Fruit fly (Drosophila melanogaster) whole organism, embryonic: ENCODE data around the gene CG10845.
A peak's percentile ranks its signal among the peaks of the same experiment; 100 is the strongest.

Experiments used
- Ada2b ChIP-seq: fragments of 200-800 bp; sonication (Bioruptor generic); IDR thresholded peaks from 2 replicates; pipeline ENCODE4 v1.3.6; 2022; ENCODE audit warnings: missing biosample characterization, missing genetic modification characterization
- Atf6 ChIP-seq: fragments of 200-800 bp; sonication (Bioruptor generic); IDR thresholded peaks from 2 replicates; pipeline ENCODE4 v1.3.6; 2022; ENCODE audit warnings: missing biosample characterization, missing genetic modification characterization
- CG10147 ChIP-seq: fragments of 200-800 bp; sonication (Bioruptor generic); optimal IDR thresholded peaks from 2 replicates; lab custom pipeline; 2019; ENCODE audit warnings: missing biosample characterization, mild to moderate bottlenecking, missing genetic modification characterization, moderate library complexity
- CG11456 ChIP-seq: fragments of 200-800 bp; sonication (Bioruptor generic); IDR thresholded peaks from 3 replicates; pipeline ENCODE4 v1.3.6; 2022; ENCODE audit warnings: missing biosample characterization, missing genetic modification characterization
- CG11696 ChIP-seq: fragments of 200-800 bp; sonication (Bioruptor generic); IDR thresholded peaks from 2 replicates; pipeline ENCODE4 v1.3.6; 2022; ENCODE audit warnings: missing biosample characterization, missing genetic modification characterization
- CG14710 ChIP-seq: fragments of 200-800 bp; sonication (Bioruptor generic); optimal IDR thresholded peaks from 3 replicates; lab custom pipeline; 2019; ENCODE audit warnings: missing biosample characterization, mild to moderate bottlenecking, missing genetic modification characterization, moderate library complexity
- CG14965 ChIP-seq: fragments of 200-800 bp; sonication (Bioruptor generic); optimal IDR thresholded peaks from 2 replicates; lab custom pipeline; 2016; ENCODE audit warnings: missing biosample characterization, missing genetic modification characterization, borderline replicate concordance
- CG15479 ChIP-seq: fragments of 200-800 bp; sonication (Bioruptor generic); optimal IDR thresholded peaks from 3 replicates; lab custom pipeline; 2019; ENCODE audit warnings: missing biosample characterization, mild to moderate bottlenecking, missing genetic modification characterization, moderate library complexity
- CG15696 ChIP-seq: fragments of 200-800 bp; sonication (Bioruptor generic); optimal IDR thresholded peaks from 2 replicates; lab custom pipeline; 2019; ENCODE audit warnings: missing biosample characterization, mild to moderate bottlenecking, missing genetic modification characterization, moderate library complexity
- CG17385 ChIP-seq: fragments of 200-800 bp; sonication (Bioruptor generic); optimal IDR thresholded peaks from 3 replicates; lab custom pipeline; 2018; ENCODE audit warnings: missing biosample characterization, mild to moderate bottlenecking, missing genetic modification characterization
- CG1792 ChIP-seq: fragments of 200-800 bp; sonication (Bioruptor generic); optimal IDR thresholded peaks from 2 replicates; lab custom pipeline; 2016; ENCODE audit warnings: missing biosample characterization, missing genetic modification characterization
- CG32532 ChIP-seq: fragments of 200-800 bp; sonication (Bioruptor generic); IDR thresholded peaks from 2 replicates; pipeline ENCODE4 v1.3.6; 2022; ENCODE audit warnings: missing biosample characterization, missing genetic modification characterization
- CG34376 ChIP-seq: fragments of 200-800 bp; sonication (Bioruptor generic); optimal IDR thresholded peaks from 2 replicates; lab custom pipeline; 2018; ENCODE audit warnings: missing biosample characterization, mild to moderate bottlenecking, missing genetic modification characterization
- CG3847 ChIP-seq: fragments of 200-800 bp; sonication (Bioruptor generic); IDR thresholded peaks from 2 replicates; pipeline ENCODE4 v1.3.6; 2022; ENCODE audit warnings: missing biosample characterization, missing genetic modification characterization
- CG4328 ChIP-seq: fragments of 200-800 bp; sonication (Bioruptor generic); optimal IDR thresholded peaks from 3 replicates; lab custom pipeline; 2017; ENCODE audit warnings: missing biosample characterization, missing genetic modification reagents, missing genetic modification characterization
- CG4617 ChIP-seq: fragments of 200-800 bp; sonication (Bioruptor generic); optimal IDR thresholded peaks from 3 replicates; lab custom pipeline; 2016; ENCODE audit warnings: missing biosample characterization, missing genetic modification characterization, borderline replicate concordance
- CG4707 ChIP-seq: fragments of 200-800 bp; sonication (Bioruptor generic); optimal IDR thresholded peaks from 2 replicates; lab custom pipeline; 2018; ENCODE audit warnings: missing biosample characterization, mild to moderate bottlenecking, missing genetic modification characterization, moderate library complexity
- CG5245 ChIP-seq: fragments of 200-800 bp; sonication (Bioruptor generic); optimal IDR thresholded peaks from 3 replicates; lab custom pipeline; 2016; ENCODE audit warnings: missing biosample characterization, missing genetic modification characterization
- CG6689 ChIP-seq: fragments of 200-800 bp; sonication (Bioruptor generic); IDR thresholded peaks from 2 replicates; pipeline ENCODE4 v1.3.6; 2022; ENCODE audit warnings: missing biosample characterization, missing genetic modification characterization
- CG7928 ChIP-seq: fragments of 200-800 bp; sonication (Bioruptor generic); optimal IDR thresholded peaks from 2 replicates; lab custom pipeline; 2017; ENCODE audit warnings: missing biosample characterization, mild to moderate bottlenecking, missing genetic modification characterization
- CG7963 ChIP-seq: fragments of 200-800 bp; sonication (Bioruptor generic); IDR thresholded peaks from 3 replicates; pipeline ENCODE4 v1.3.6; 2022; ENCODE audit warnings: missing biosample characterization, missing genetic modification characterization; ENCODE audit not compliant: partially characterized antibody
- CG8478 ChIP-seq: fragments of >200 bp; optimal IDR thresholded peaks from 2 replicates; lab custom pipeline; 2018
- Deaf1 ChIP-seq: fragments of 200-800 bp; optimal IDR thresholded peaks from 3 replicates; lab custom pipeline; 2019; ENCODE audit warnings: missing biosample characterization, mild to moderate bottlenecking, missing genetic modification characterization, moderate library complexity
- Dll ChIP-seq: fragments of 200-800 bp; sonication (Bioruptor generic); IDR thresholded peaks from 4 replicates; pipeline ENCODE4 v1.3.6; 2022; ENCODE audit warnings: missing biosample characterization, missing genetic modification characterization; ENCODE audit not compliant: partially characterized antibody
- Hr39 ChIP-seq: fragments of >200 bp; optimal IDR thresholded peaks from 2 replicates; lab custom pipeline; 2017
- Hsf ChIP-seq: fragments of 200-800 bp; sonication (Bioruptor generic); optimal IDR thresholded peaks from 3 replicates; lab custom pipeline; 2016; ENCODE audit warnings: missing biosample characterization, missing genetic modification characterization
- NK7.1 ChIP-seq: fragments of 200-800 bp; sonication (Bioruptor generic); optimal IDR thresholded peaks from 3 replicates; lab custom pipeline; 2016; ENCODE audit warnings: missing biosample characterization, missing genetic modification characterization
- Nf-YA ChIP-seq: fragments of 200-800 bp; sonication (Bioruptor generic); IDR thresholded peaks from 2 replicates; pipeline ENCODE4 v1.3.6; 2022; ENCODE audit warnings: missing biosample characterization, missing genetic modification characterization
- Oaz ChIP-seq: fragments of 200-800 bp; sonication (Bioruptor generic); IDR thresholded peaks from 2 replicates; pipeline ENCODE4 v1.3.6; 2022; ENCODE audit warnings: missing biosample characterization, missing genetic modification characterization
- bcd ChIP-seq: fragments of 200-800 bp; sonication (Bioruptor generic); optimal IDR thresholded peaks from 2 replicates; lab custom pipeline; 2017; ENCODE audit warnings: missing biosample characterization, mild to moderate bottlenecking, missing genetic modification characterization
- chinmo ChIP-seq: fragments of 200-800 bp; sonication (Bioruptor generic); IDR thresholded peaks from 4 replicates; pipeline ENCODE4 v1.3.6; 2022; ENCODE audit warnings: missing biosample characterization, missing genetic modification characterization; ENCODE audit not compliant: partially characterized antibody
- crp ChIP-seq, 2 experiments: fragments of 200-800 bp; sonication (Bioruptor generic); optimal IDR thresholded peaks; 2 replicates in 1 of 2; 3 replicates in 1 of 2; lab custom pipeline; 2017; ENCODE audit warnings: missing biosample characterization in 2 of 2, missing genetic modification characterization in 2 of 2, mild to moderate bottlenecking in 1 of 2, moderate library complexity in 1 of 2
- dm ChIP-seq: fragments of 200-800 bp; sonication (Bioruptor generic); optimal IDR thresholded peaks from 3 replicates; lab custom pipeline; 2016; ENCODE audit warnings: missing biosample characterization, missing genetic modification characterization
- dmrt99B ChIP-seq: fragments of 200-800 bp; sonication (Bioruptor generic); optimal IDR thresholded peaks from 2 replicates; lab custom pipeline; 2018; ENCODE audit warnings: missing biosample characterization, mild to moderate bottlenecking, missing genetic modification characterization, moderate library complexity
- ems ChIP-seq: fragments of 200-800 bp; sonication (Bioruptor generic); optimal IDR thresholded peaks from 3 replicates; lab custom pipeline; 2016; ENCODE audit warnings: missing biosample characterization, missing genetic modification characterization
- eve ChIP-seq, 2 experiments: fragments of >200 bp; optimal IDR thresholded peaks; 2 replicates each; lab custom pipeline; 2017; ENCODE audit warnings: missing biosample characterization in 2 of 2, missing genetic modification characterization in 2 of 2
- eyg ChIP-seq: fragments of 200-800 bp; sonication (Bioruptor generic); optimal IDR thresholded peaks from 3 replicates; lab custom pipeline; 2016; ENCODE audit warnings: missing biosample characterization, missing genetic modification characterization
- fru ChIP-seq: fragments of >200 bp; optimal IDR thresholded peaks from 2 replicates; lab custom pipeline; 2017
- gt ChIP-seq: fragments of 200-800 bp; sonication (Bioruptor generic); IDR thresholded peaks from 2 replicates; pipeline ENCODE4 v1.3.6; 2022; ENCODE audit warnings: missing biosample characterization, missing genetic modification characterization
- ham ChIP-seq: fragments of 200-800 bp; sonication (Bioruptor generic); IDR thresholded peaks from 2 replicates; pipeline ENCODE4 v1.3.6; 2022; ENCODE audit warnings: missing biosample characterization, missing genetic modification characterization
- hkb ChIP-seq, 2 experiments: fragments of 200-800 bp in 1 of 2; fragments of >200 bp in 1 of 2; sonication (Bioruptor generic) in 1 of 2; IDR thresholded peaks in 1 of 2; optimal IDR thresholded peaks in 1 of 2; 2 replicates each; pipeline versions ENCODE4 v1.3.6 to Lab custom; 2017 to 2022; ENCODE audit warnings: missing biosample characterization in 1 of 2, missing genetic modification characterization in 1 of 2
- pros ChIP-seq: fragments of 200-800 bp; sonication (Bioruptor generic); optimal IDR thresholded peaks from 3 replicates; lab custom pipeline; 2019; ENCODE audit warnings: missing biosample characterization, mild to moderate bottlenecking, missing genetic modification characterization, moderate library complexity
- sens-2 ChIP-seq: fragments of 200-800 bp; sonication (Bioruptor generic); IDR thresholded peaks from 2 replicates; pipeline ENCODE4 v1.3.6; 2022; ENCODE audit warnings: missing biosample characterization, missing genetic modification characterization
- slbo ChIP-seq: fragments of 200-800 bp; sonication (Bioruptor generic); IDR thresholded peaks from 2 replicates; pipeline ENCODE4 v1.3.6; 2022; ENCODE audit warnings: missing biosample characterization, missing genetic modification characterization
- sqz ChIP-seq: fragments of 200-800 bp; sonication (Bioruptor generic); optimal IDR thresholded peaks from 3 replicates; lab custom pipeline; 2018; ENCODE audit warnings: missing biosample characterization, mild to moderate bottlenecking, missing genetic modification characterization
- stwl ChIP-seq: fragments of 200-800 bp; sonication (Bioruptor generic); optimal IDR thresholded peaks from 3 replicates; lab custom pipeline; 2018; ENCODE audit warnings: missing biosample characterization, mild to moderate bottlenecking, missing genetic modification characterization, moderate library complexity
- twi ChIP-seq: fragments of 200-800 bp; optimal IDR thresholded peaks from 2 replicates; lab custom pipeline; 2019; ENCODE audit warnings: missing biosample characterization, mild to moderate bottlenecking, missing genetic modification characterization, moderate library complexity
- vnd ChIP-seq: fragments of 200-800 bp; sonication (Bioruptor generic); IDR thresholded peaks from 3 replicates; pipeline ENCODE4 v1.3.6; 2022; ENCODE audit warnings: missing biosample characterization, missing genetic modification characterization; ENCODE audit not compliant: partially characterized antibody
- zfh1 ChIP-seq: fragments of 200-800 bp; sonication (Bioruptor generic); IDR thresholded peaks from 3 replicates; pipeline ENCODE4 v1.3.6; 2022; ENCODE audit warnings: missing biosample characterization, missing genetic modification characterization

The CG10845 gene

DNA sequence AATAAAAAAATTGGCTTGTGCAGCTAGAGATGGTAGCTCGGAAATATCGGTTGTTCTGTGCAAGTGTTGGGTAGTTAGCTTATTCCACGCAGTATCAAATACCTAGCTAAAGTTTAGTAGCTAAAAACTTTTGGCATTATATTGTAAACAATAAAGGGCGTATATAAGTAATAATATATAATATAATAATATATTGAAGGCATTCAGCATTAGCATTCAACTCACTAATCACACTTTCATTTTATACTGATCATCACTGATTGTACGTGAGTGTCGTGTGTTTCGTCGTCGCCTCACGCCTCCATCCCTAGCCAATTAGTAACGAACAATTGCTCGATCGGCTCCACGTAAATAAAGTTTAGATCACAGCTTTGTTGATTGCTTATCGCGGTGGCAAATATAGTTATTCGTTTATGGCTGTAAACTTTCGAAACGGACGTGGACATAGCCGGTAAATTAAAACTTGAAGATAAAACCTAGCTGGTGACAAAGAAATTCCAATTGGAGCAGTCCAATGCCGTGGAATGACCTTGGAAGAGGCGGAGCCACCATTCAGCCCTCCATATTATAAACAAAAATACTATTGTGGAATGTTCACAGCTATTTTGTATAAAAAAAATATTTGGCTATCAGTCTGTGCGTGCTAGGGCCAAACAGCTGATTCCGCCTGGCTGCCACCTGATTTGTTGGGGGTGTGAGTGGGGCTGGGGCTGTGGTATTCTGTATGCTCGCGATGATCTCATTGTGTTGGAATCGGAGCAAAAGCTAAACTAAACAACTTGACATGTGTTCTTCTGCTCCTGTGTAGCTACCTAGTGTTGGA lies 17.1 kb downstream of the CG10845 start, which contains the start of the genes PIG-S, sud1 and CG11168 (continued):
- TF ChIP-seq CG1792 (no peak), bcd (GFP tag; lab: Kevin White, UChicago) (peak; percentile 59), slbo (peak; percentile 88), Deaf1 (tag; lab: Kevin White, UChicago) (no peak), dm (GFP tag; lab: Kevin White, UChicago) (no peak), vnd (GFP tag; lab: Robert Waterston, UW) (peak; percentile 95), eve (GFP tag; optimal IDR thresholded peaks at IDR 0.05; lab: Kevin White, UChicago) (no peak), CG34376 (GFP tag; lab: Kevin White, UChicago) (peak; percentile 32), CG8478 (lab: Kevin White, UChicago) (no peak), CG14710 (tag; lab: Kevin White, UChicago) (peak; percentile 81), CG32532 (peak; percentile 58), CG6689 (GFP tag; lab: Robert Waterston, UW) (0 out of 2 replicates have a peak, but pooled peaks have one; percentile 24), CG4707 (GFP tag; lab: Kevin White, UChicago) (no peak), CG3847 (GFP tag; lab: Robert Waterston, UW) (peak; percentile 76), Nf-YA (GFP tag; lab: Robert Waterston, UW) (no peak), CG15479 (GFP tag; lab: Kevin White, UChicago) (no peak), twi (tag; lab: Kevin White, UChicago) (peak; percentile 61), Atf6 (GFP tag; lab: Robert Waterston, UW) (peak; percentile 35; the same call in 1 of the 2 replicates), CG7963 (peak; percentile 54; the same call in 1 of the 3 replicates), pros (GFP tag; lab: Kevin White, UChicago) (no peak), gt (GFP tag; lab: Robert Waterston, UW) (no peak), CG4328 (no peak), chinmo (GFP tag; lab: Robert Waterston, UW) (peak; percentile 85; the same call in 2 of the 4 replicates), CG17385 (GFP tag; lab: Kevin White, UChicago) (peak; percentile 35), ham (GFP tag; lab: Robert Waterston, UW) (no peak), CG5245 (GFP tag; lab: Kevin White, UChicago) (no peak), CG14965 (GFP tag; lab: Kevin White, UChicago) (no peak), zfh1 (GFP tag; lab: Robert Waterston, UW) (peak; percentile 61; the same call in 2 of the 3 replicates), CG11456 (peak; percentile 72), CG7928 (GFP tag; lab: Kevin White, UChicago) (peak; percentile 38), Hsf (GFP tag; lab: Kevin White, UChicago) (no peak), stwl (tag; lab: Kevin White, UChicago) (peak; percentile 13), hkb (optimal IDR thresholded peaks at IDR 0.05; lab: Kevin White, UChicago) (no peak), hkb (GFP tag; IDR thresholded peaks at IDR 0.05; lab: Robert Waterston, UW) (0 out of 2 replicates have a peak, but pooled peaks have one; percentile 11), NK7.1 (GFP tag; lab: Kevin White, UChicago) (no peak), CG15696 (tag; lab: Kevin White, UChicago) (peak; percentile 63), Dll (GFP tag; lab: Robert Waterston, UW) (peak; percentile 98), CG10147 (GFP tag; lab: Kevin White, UChicago) (peak; percentile 32), sens-2 (no peak), Hr39 (no peak), crp (GFP tag; optimal IDR thresholded peaks at IDR 0.05; lab: Kevin White, UChicago) (peak; percentile 26 to 76), ems (no peak), sqz (GFP tag; lab: Kevin White, UChicago) (peak; percentile 79), dmrt99B (no peak), CG4617 (GFP tag; lab: Kevin White, UChicago) (peak; percentile 53), CG11696 (GFP tag; lab: Robert Waterston, UW) (no peak), eyg (GFP tag; lab: Kevin White, UChicago) (no peak), Oaz (GFP tag; lab: Robert Waterston, UW) (peak; percentile 17; the same call in 1 of the 2 replicates), fru (lab: Kevin White, UChicago) (no peak), Ada2b (GFP tag; lab: Robert Waterston, UW) (peak; percentile 55; the same call in 1 of the 2 replicates)
